Worm (Caenorhabditis elegans) whole organism, early embryonic: ENCODE measurements around the gene ugt-18.

Source experiments
- B0310.2 ChIP-seq: sonication (generic microtip); optimal IDR thresholded peaks from 2 replicates; lab custom pipeline; 2016; ENCODE audit warnings: mild to moderate bottlenecking, missing genetic modification characterization, missing compliant biosample characterization
- aly-1 ChIP-seq: sonication (generic microtip); optimal IDR thresholded peaks from 2 replicates; lab custom pipeline; 2016; ENCODE audit warnings: missing genetic modification characterization, missing compliant biosample characterization
- ama-1 ChIP-seq: fragments of 150-350 bp; optimal IDR thresholded peaks from 2 replicates; lab custom pipeline; 2014
- ceh-36 ChIP-seq: sonication (generic microtip); optimal IDR thresholded peaks from 2 replicates; lab custom pipeline; 2016; ENCODE audit warnings: missing genetic modification characterization, inconsistent platforms, missing compliant biosample characterization
- flt-1 ChIP-seq: fragments of 200-800 bp; sonication (Bioruptor generic); IDR thresholded peaks from 2 replicates; pipeline ENCODE4 v1.3.6; 2022; ENCODE audit warnings: missing genetic modification characterization, missing compliant biosample characterization
- hmbx-1 ChIP-seq: sonication (generic microtip); optimal IDR thresholded peaks from 2 replicates; lab custom pipeline; 2016; ENCODE audit warnings: mild to moderate bottlenecking, missing genetic modification characterization, missing compliant biosample characterization
- hmg-4 ChIP-seq: fragments of 200-800 bp; sonication (Bioruptor generic); optimal IDR thresholded peaks from 2 replicates; lab custom pipeline; 2018; ENCODE audit warnings: mild to moderate bottlenecking, missing genetic modification characterization, missing compliant biosample characterization
- pes-1 ChIP-seq: fragments of 200-800 bp; sonication (Bioruptor generic); IDR thresholded peaks from 2 replicates; pipeline ENCODE4 v1.3.6; 2022; ENCODE audit warnings: missing genetic modification reagents, missing genetic modification characterization, missing compliant biosample characterization

ce11 chrV:12815386-12815785 lies 4.7 kb upstream of the ugt-18 start:
- TF ChIP-seq ama-1 (no peak), B0310.2 (no peak), flt-1 (GFP tag; lab: Robert Waterston, UW) (no peak), aly-1 (tag; lab: Kevin White, UChicago) (no peak), pes-1 (no peak), ceh-36 (tag; lab: Kevin White, UChicago) (no peak), hmg-4 (no peak), hmbx-1 (no peak)
